Worm (Caenorhabditis elegans): Measurements from ENCODE around the gene B0334.4.

B0334.4 gene

DNA sequence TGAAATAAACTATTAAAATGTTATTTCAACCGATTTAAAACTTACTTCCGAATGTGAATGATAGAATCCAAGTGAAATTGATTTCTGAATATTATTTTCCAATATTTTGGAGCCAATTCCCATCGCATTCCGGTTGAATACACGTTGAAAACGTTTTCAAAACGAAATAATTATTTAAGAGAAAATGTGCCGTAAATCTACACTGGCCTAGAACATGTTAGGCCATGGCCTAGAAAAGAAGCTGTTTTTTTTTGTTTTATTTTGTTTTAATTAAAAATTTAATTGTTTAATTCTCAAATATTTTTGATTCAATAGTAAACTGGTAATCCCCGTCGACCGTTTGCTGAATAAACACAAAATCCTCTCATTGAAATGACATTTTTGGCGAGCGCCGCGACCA, 31.6 kb upstream of the B0334.4 start:
- TF ChIP-seq ztf-23 (GFP tag; IDR thresholded peaks at IDR 0.05) (no peak), T22C8.4 (GFP tag; IDR thresholded peaks at IDR 0.05) (no peak), ztf-29 (GFP tag; IDR thresholded peaks at IDR 0.05) (no peak), tab-1 (GFP tag; IDR thresholded peaks at IDR 0.05) (no peak), med-1 (GFP tag; optimal IDR thresholded peaks at IDR 0.05; ENCODE audit: insufficient read depth) (no peak), ref-1 (GFP tag; conservative IDR thresholded peaks at IDR 0.05) (no peak), flt-1 (GFP tag; IDR thresholded peaks at IDR 0.05) (no peak), klf-2 (GFP tag; conservative IDR thresholded peaks at IDR 0.05) (no peak), cog-1 (tag; optimal IDR thresholded peaks at IDR 0.05) (no peak)

- TF ChIP-seq ztf-23 (GFP tag; IDR thresholded peaks at IDR 0.05): no peak
- TF ChIP-seq ztf-29 (GFP tag; IDR thresholded peaks at IDR 0.05): 0 out of 2 replicates have a peak, but pooled peaks have one; percentile 11
- TF ChIP-seq med-1 (GFP tag; optimal IDR thresholded peaks at IDR 0.05; ENCODE audit: insufficient read depth): no peak
Measured at ce11 chrII:11464427-11464944, 31.0 kb upstream of the B0334.4 start, which contains the start of the genes aars-1 and rga-1. Gene aars-1, minus strand, starts transcription at chrII:11464497. Gene rga-1, plus strand, starts transcription at chrII:11464894.

- TF ChIP-seq ztf-29 (GFP tag; IDR thresholded peaks at IDR 0.05) (no peak), tab-1 (GFP tag; IDR thresholded peaks at IDR 0.05) (no peak), cog-1 (tag; optimal IDR thresholded peaks at IDR 0.05) (no peak), ztf-23 (GFP tag; IDR thresholded peaks at IDR 0.05) (no peak), T22C8.4 (GFP tag; IDR thresholded peaks at IDR 0.05) (no peak), klf-2 (GFP tag; conservative IDR thresholded peaks at IDR 0.05) (no peak), med-1 (GFP tag; optimal IDR thresholded peaks at IDR 0.05; ENCODE audit: insufficient read depth) (no peak), flt-1 (GFP tag; IDR thresholded peaks at IDR 0.05) (no peak), ref-1 (GFP tag; conservative IDR thresholded peaks at IDR 0.05) (no peak)
Measured at ce11 chrII:11467541-11467940, 28.0 kb upstream of the B0334.4 start, which contains the start of gene klp-17. Gene klp-17, minus strand, starts transcription at chrII:11467641.

DNA sequence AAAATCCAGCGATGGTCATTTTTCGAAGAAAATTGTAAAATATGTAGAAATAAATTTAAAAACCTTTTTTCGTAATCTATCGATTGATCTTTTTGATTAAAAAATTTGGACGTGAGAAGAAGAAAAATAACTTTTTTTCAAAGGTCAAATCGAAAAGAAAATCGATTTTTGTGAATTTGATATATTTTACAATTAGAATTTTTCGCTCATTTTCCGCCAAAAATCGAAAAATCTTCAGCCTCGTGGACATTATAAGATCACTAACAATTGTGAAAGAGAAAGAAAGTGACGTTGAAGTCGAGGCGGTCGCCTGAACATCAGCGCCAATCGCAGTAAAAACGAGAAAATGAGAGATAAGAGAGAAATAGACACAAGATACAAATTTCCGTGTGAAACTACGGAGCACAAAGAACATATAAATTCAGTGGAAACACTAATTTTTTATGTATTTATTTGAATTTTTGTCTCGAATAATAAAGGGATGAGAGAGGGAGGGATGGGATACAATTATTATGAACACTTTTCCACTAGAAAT, 25.9 kb upstream of the B0334.4 start, which contains the start of gene cisd-1:
Gene cisd-1 (minus strand): TSS at position 51 of the 535 bp plus-strand sequence.
- TF ChIP-seq ref-1 (GFP tag; conservative IDR thresholded peaks at IDR 0.05) (no peak), tab-1 (GFP tag; IDR thresholded peaks at IDR 0.05) (no peak), ztf-23 (GFP tag; IDR thresholded peaks at IDR 0.05) (no peak), ztf-29 (GFP tag; IDR thresholded peaks at IDR 0.05) (no peak), klf-2 (GFP tag; conservative IDR thresholded peaks at IDR 0.05) (no peak), cog-1 (tag; optimal IDR thresholded peaks at IDR 0.05) (no peak), T22C8.4 (GFP tag; IDR thresholded peaks at IDR 0.05) (no peak), flt-1 (GFP tag; IDR thresholded peaks at IDR 0.05) (no peak), med-1 (GFP tag; optimal IDR thresholded peaks at IDR 0.05; ENCODE audit: insufficient read depth) (no peak)

- no peak for TF ChIP-seq ztf-23 (GFP tag; IDR thresholded peaks at IDR 0.05)
- no peak for TF ChIP-seq flt-1 (GFP tag; IDR thresholded peaks at IDR 0.05)
- no peak for TF ChIP-seq tab-1 (GFP tag; IDR thresholded peaks at IDR 0.05)
- no peak for TF ChIP-seq ztf-29 (GFP tag; IDR thresholded peaks at IDR 0.05)
- TF ChIP-seq klf-2 (GFP tag; conservative IDR thresholded peaks at IDR 0.05): no peak
Measured at ce11 chrII:11471916-11472315, 23.6 kb upstream of the B0334.4 start, which contains the start of gene mfn-1. Gene mfn-1, minus strand, starts transcription at chrII:11472016.

- TF ChIP-seq ztf-23 (GFP tag; IDR thresholded peaks at IDR 0.05): no peak
- no peak for TF ChIP-seq klf-2 (GFP tag; conservative IDR thresholded peaks at IDR 0.05)
- no peak for TF ChIP-seq med-1 (GFP tag; optimal IDR thresholded peaks at IDR 0.05; ENCODE audit: insufficient read depth)
- no peak for TF ChIP-seq flt-1 (GFP tag; IDR thresholded peaks at IDR 0.05)
- no peak for TF ChIP-seq cog-1 (tag; optimal IDR thresholded peaks at IDR 0.05)
- TF ChIP-seq T22C8.4 (GFP tag; IDR thresholded peaks at IDR 0.05): no peak
- TF ChIP-seq ztf-29 (GFP tag; IDR thresholded peaks at IDR 0.05): no peak
- TF ChIP-seq tab-1 (GFP tag; IDR thresholded peaks at IDR 0.05): no peak
- no peak for TF ChIP-seq ref-1 (GFP tag; conservative IDR thresholded peaks at IDR 0.05)
Measured at ce11 chrII:11472542-11472941, 22.9 kb upstream of the B0334.4 start.

ce11 chrII:11473525-11474181, 21.8 kb upstream of the B0334.4 start, which contains the start of the genes metl-1 and W02B12.11:
Gene metl-1, minus strand, starts transcription at chrII:11473575.
Gene W02B12.11, plus strand, starts transcription at chrII:11473861.
- TF ChIP-seq flt-1 (GFP tag; IDR thresholded peaks at IDR 0.05) (peak; percentile 63; the same call in 1 of the 2 replicates), klf-2 (GFP tag; conservative IDR thresholded peaks at IDR 0.05) (no peak), med-1 (GFP tag; optimal IDR thresholded peaks at IDR 0.05; ENCODE audit: insufficient read depth) (peak; percentile 49), T22C8.4 (GFP tag; IDR thresholded peaks at IDR 0.05) (no peak), ztf-29 (GFP tag; IDR thresholded peaks at IDR 0.05) (no peak), tab-1 (GFP tag; IDR thresholded peaks at IDR 0.05) (0 out of 2 replicates have a peak, but pooled peaks have one; percentile 62), ref-1 (GFP tag; conservative IDR thresholded peaks at IDR 0.05) (no peak), ztf-23 (GFP tag; IDR thresholded peaks at IDR 0.05) (peak; percentile 63; the same call in 1 of the 2 replicates), cog-1 (tag; optimal IDR thresholded peaks at IDR 0.05) (peak; percentile 50)

DNA sequence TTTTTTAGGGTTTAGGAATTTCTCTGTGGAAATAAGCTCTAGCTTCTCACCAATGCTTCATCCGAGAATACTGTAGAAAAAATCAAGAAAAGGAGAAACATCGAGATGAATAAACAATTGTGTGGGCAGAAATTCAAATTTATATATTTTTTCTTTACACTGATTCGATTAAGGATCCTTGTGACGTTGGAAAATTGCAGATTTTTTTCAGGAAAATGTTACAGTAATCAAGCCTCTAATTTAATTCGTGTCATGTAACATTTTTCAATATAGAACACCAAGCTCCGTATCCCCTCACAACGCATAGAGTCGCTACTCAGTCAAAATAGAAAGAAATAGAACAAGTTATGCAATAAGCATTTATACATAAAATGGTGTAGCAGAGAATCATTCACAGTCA, 19.1 kb upstream of the B0334.4 start, which contains the start of gene W02B12.16:
Gene W02B12.16 (minus strand): TSS at position 101 of the 400 bp plus-strand sequence.
- TF ChIP-seq ref-1 (GFP tag; conservative IDR thresholded peaks at IDR 0.05): no peak
- no peak for TF ChIP-seq T22C8.4 (GFP tag; IDR thresholded peaks at IDR 0.05)
- TF ChIP-seq ztf-23 (GFP tag; IDR thresholded peaks at IDR 0.05): no peak
- no peak for TF ChIP-seq tab-1 (GFP tag; IDR thresholded peaks at IDR 0.05)
- no peak for TF ChIP-seq cog-1 (tag; optimal IDR thresholded peaks at IDR 0.05)
- TF ChIP-seq klf-2 (GFP tag; conservative IDR thresholded peaks at IDR 0.05): no peak
- TF ChIP-seq flt-1 (GFP tag; IDR thresholded peaks at IDR 0.05): no peak
- TF ChIP-seq med-1 (GFP tag; optimal IDR thresholded peaks at IDR 0.05; ENCODE audit: insufficient read depth): no peak
- no peak for TF ChIP-seq ztf-29 (GFP tag; IDR thresholded peaks at IDR 0.05)

DNA sequence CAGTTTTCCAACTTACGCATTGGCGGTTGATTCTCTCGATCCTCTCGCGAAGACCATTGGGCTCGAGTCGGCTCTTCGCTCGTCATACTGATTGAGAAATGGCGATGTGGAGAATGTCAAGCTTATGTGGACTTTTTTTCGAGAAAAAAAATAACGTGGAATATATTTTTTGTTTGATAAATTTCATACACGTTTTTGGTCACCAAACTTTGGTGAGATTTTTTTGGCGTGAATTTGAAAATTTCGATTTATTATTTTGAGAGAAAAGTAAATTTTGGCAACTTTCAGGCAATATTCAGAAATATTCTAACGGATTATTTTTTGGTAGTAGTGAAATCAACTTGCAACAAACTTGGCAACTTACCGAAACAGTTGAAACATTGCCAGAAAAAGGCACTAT, 16.4 kb upstream of the B0334.4 start, which contains the start of gene W02B12.12:
Gene W02B12.12 (minus strand): TSS at position 101 of the 400 bp plus-strand sequence.
- TF ChIP-seq T22C8.4 (GFP tag; IDR thresholded peaks at IDR 0.05): no peak
- no peak for TF ChIP-seq ztf-29 (GFP tag; IDR thresholded peaks at IDR 0.05)
- TF ChIP-seq cog-1 (tag; optimal IDR thresholded peaks at IDR 0.05): no peak
- TF ChIP-seq tab-1 (GFP tag; IDR thresholded peaks at IDR 0.05): no peak
- TF ChIP-seq ref-1 (GFP tag; conservative IDR thresholded peaks at IDR 0.05): no peak
- no peak for TF ChIP-seq med-1 (GFP tag; optimal IDR thresholded peaks at IDR 0.05; ENCODE audit: insufficient read depth)
- TF ChIP-seq klf-2 (GFP tag; conservative IDR thresholded peaks at IDR 0.05): no peak
- TF ChIP-seq ztf-23 (GFP tag; IDR thresholded peaks at IDR 0.05): no peak
- no peak for TF ChIP-seq flt-1 (GFP tag; IDR thresholded peaks at IDR 0.05)

All from whole organism, midembryonic.